Worm (Caenorhabditis elegans) whole organism, early embryonic: ENCODE measurements around the gene zip-6.

Experiments used
- ama-1 ChIP-seq: fragments of 150-350 bp; optimal IDR thresholded peaks from 2 replicates; lab custom pipeline; 2014
- tbx-37 ChIP-seq: fragments of 200-800 bp; sonication (Bioruptor generic); conservative IDR thresholded peaks from 2 replicates; pipeline ENCODE4 v1.3.6; 2022; ENCODE audit warnings: missing genetic modification reagents, missing genetic modification characterization, missing compliant biosample characterization

DNA sequence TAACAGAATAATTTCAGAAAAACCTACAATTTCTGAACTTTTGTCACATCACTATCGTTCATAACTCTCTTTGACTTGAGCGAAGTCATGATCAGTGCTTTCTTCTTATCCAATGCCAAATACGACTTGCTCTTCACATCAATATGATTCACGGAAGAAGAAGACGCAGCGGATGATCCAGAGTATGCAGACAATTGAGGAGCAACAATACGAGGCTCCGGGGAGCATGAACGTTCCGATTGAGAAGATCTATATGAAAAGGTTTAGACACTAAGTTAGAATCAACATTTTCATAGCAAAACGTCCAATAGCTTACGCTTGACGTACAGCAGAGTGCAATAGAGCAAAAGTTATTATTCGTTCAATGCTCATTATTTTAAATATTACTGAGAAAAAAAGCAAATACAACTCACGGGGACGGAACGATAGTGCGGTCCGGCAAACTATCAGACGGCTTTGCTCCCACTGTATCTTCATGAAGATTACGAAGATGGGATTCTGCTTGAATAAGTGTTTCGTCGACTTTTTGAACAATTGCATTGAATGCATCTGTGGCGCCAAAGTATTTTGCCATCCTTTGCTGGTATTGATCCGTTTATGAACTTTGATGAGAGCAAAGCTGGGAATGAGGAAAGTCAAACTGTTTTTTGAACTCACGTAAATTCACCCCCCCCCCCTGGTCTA lies 42.7 kb upstream of the zip-6 start, which contains the start of gene C05C12.5:
- TF ChIP-seq ama-1 = no peak
- TF ChIP-seq tbx-37 (GFP tag; lab: Robert Waterston, UW) = no peak
